Worm (Caenorhabditis elegans): ENCODE data around the gene Y43C5A.7.
A peak's percentile ranks its signal among the peaks of the same experiment; 100 is the strongest.
"Not testable (repeated sequence)": the region's sequence is repeated elsewhere in the genome, so short reads cannot be mapped to it uniquely, and the experiment has no call there.

The Y43C5A.7 gene

ce11 chrIV:10318199-10318598 lies 41.1 kb downstream of the Y43C5A.7 start, which contains the start of gene R09E10.2:
TSS of gene R09E10.2 (minus strand) at chrIV:10318299.
- TF ChIP-seq tbx-11 (GFP tag; IDR thresholded peaks at IDR 0.05) (no peak), ama-1 (optimal IDR thresholded peaks at IDR 0.05) (no peak), tbx-37 (GFP tag; conservative IDR thresholded peaks at IDR 0.05) (no peak), F13C5.2 (tag; optimal IDR thresholded peaks at IDR 0.05) (no peak), flt-1 (GFP tag; IDR thresholded peaks at IDR 0.05) (no peak), hmbx-1 (tag; optimal IDR thresholded peaks at IDR 0.05) (no peak), hmg-4 (GFP tag; optimal IDR thresholded peaks at IDR 0.05) (no peak), ets-7 (tag; optimal IDR thresholded peaks at IDR 0.05) (no peak), B0310.2 (tag; optimal IDR thresholded peaks at IDR 0.05) (no peak), hnd-1 (tag; optimal IDR thresholded peaks at IDR 0.05) (no peak), aly-1 (tag; optimal IDR thresholded peaks at IDR 0.05) (no peak), sea-1 (GFP tag; conservative IDR thresholded peaks at IDR 0.05) (no peak), pes-1 (GFP tag; IDR thresholded peaks at IDR 0.05) (no peak), tra-4 (tag; optimal IDR thresholded peaks at IDR 0.05) (no peak), ceh-36 (tag; optimal IDR thresholded peaks at IDR 0.05) (no peak), ceh-13 (GFP tag; optimal IDR thresholded peaks at IDR 0.05) (no peak), scrt-1 (GFP tag; IDR thresholded peaks at IDR 0.05) (no peak)

- TF ChIP-seq hmbx-1, ceh-36, aly-1 (tag; optimal IDR thresholded peaks at IDR 0.05): not testable (repeated sequence)
Observed at ce11 chrIV:10322650-10323049, 45.6 kb downstream of the Y43C5A.7 start, which contains the start of gene R09E10.1. TSS of gene R09E10.1 (minus strand) at chrIV:10322750.

- TF ChIP-seq tbx-11 (GFP tag; IDR thresholded peaks at IDR 0.05): 0 out of 2 replicates have a peak, but pooled peaks have one; percentile 32
Observed at ce11 chrIV:10323368-10323767, 46.3 kb downstream of the Y43C5A.7 start.

Data from whole organism, early embryonic.